Fruit fly (Drosophila melanogaster) whole organism, wandering third instar larva: ENCODE data around the gene mRpL36.
A peak's percentile ranks its signal among the peaks of the same experiment; 100 is the strongest.

Source experiments
- Abd-B ChIP-seq: fragments of >200 bp; optimal IDR thresholded peaks from 2 replicates; lab custom pipeline; 2017; ENCODE audit warnings: missing biosample characterization, missing genetic modification characterization
- CG32264 ChIP-seq: fragments of 200-800 bp; sonication (Bioruptor generic); optimal IDR thresholded peaks from 2 replicates; lab custom pipeline; 2016; ENCODE audit warnings: missing biosample characterization, missing genetic modification characterization
- CG9705 ChIP-seq: fragments of 200-800 bp; sonication (Bioruptor generic); optimal IDR thresholded peaks from 2 replicates; lab custom pipeline; 2018; ENCODE audit warnings: missing biosample characterization, mild to moderate bottlenecking, missing genetic modification characterization
- CrebA ChIP-seq: fragments of 200-800 bp; sonication (Bioruptor generic); optimal IDR thresholded peaks from 2 replicates; lab custom pipeline; 2016; ENCODE audit warnings: missing biosample characterization, mild to moderate bottlenecking, missing genetic modification characterization, borderline replicate concordance
- Dfd ChIP-seq: fragments of >200 bp; optimal IDR thresholded peaks from 2 replicates; lab custom pipeline; 2017; ENCODE audit warnings: missing biosample characterization, missing genetic modification characterization
- Dif ChIP-seq: fragments of 200-275, 200-300 bp; sonication (Bioruptor generic); optimal IDR thresholded peaks from 2 replicates; lab custom pipeline; 2018; ENCODE audit warnings: missing biosample characterization, missing genetic modification characterization; ENCODE audit not compliant: partially characterized antibody
- GATAd ChIP-seq: sonication (Bioruptor generic); optimal IDR thresholded peaks from 2 replicates; lab custom pipeline; 2016; ENCODE audit warnings: missing biosample characterization, missing genetic modification characterization
- HLH106 ChIP-seq: fragments of 200-800 bp; optimal IDR thresholded peaks from 3 replicates; lab custom pipeline; 2019; ENCODE audit warnings: missing biosample characterization, mild to moderate bottlenecking, missing genetic modification characterization, moderate library complexity
- Hnf4 ChIP-seq: fragments of 200-800 bp; sonication (Bioruptor generic); optimal IDR thresholded peaks from 2 replicates; lab custom pipeline; 2016; ENCODE audit warnings: missing biosample characterization, mild to moderate bottlenecking, missing genetic modification characterization
- Hr78 ChIP-seq: fragments of >200 bp; optimal IDR thresholded peaks from 2 replicates; lab custom pipeline; 2017; ENCODE audit warnings: missing biosample characterization, missing genetic modification characterization
- Hr83 ChIP-seq: fragments of 200-300 bp; sonication (Bioruptor generic); optimal IDR thresholded peaks from 2 replicates; lab custom pipeline; 2016; ENCODE audit warnings: missing biosample characterization, mild to moderate bottlenecking, missing genetic modification characterization, moderate library complexity; ENCODE audit not compliant: poor library complexity, severe bottlenecking
- Jra ChIP-seq: sonication (Bioruptor generic); optimal IDR thresholded peaks from 2 replicates; lab custom pipeline; 2016; ENCODE audit warnings: missing biosample characterization, missing genetic modification characterization
- Mio ChIP-seq: sonication (Bioruptor generic); optimal IDR thresholded peaks from 2 replicates; lab custom pipeline; 2016; ENCODE audit warnings: missing biosample characterization, missing genetic modification characterization
- Myc ChIP-seq: fragments of >200 bp; optimal IDR thresholded peaks from 2 replicates; lab custom pipeline; 2017
- N ChIP-seq: fragments of >200 bp; optimal IDR thresholded peaks from 2 replicates; lab custom pipeline; 2018; ENCODE audit warnings: missing biosample characterization, missing external identifiers, missing genetic modification characterization
- OdsH ChIP-seq: fragments of 200-800 bp; sonication (Bioruptor generic); optimal IDR thresholded peaks from 2 replicates; lab custom pipeline; 2016; ENCODE audit warnings: missing biosample characterization, mild to moderate bottlenecking, missing genetic modification characterization
- Rel ChIP-seq, 2 experiments: fragments of 200-800 bp; sonication (Bioruptor generic) in 1 of 2; optimal IDR thresholded peaks; 2 replicates in 1 of 2; 3 replicates in 1 of 2; lab custom pipeline; 2016 to 2019; ENCODE audit warnings: mild to moderate bottlenecking in 2 of 2, missing biosample characterization in 2 of 2, missing genetic modification characterization in 2 of 2, moderate library complexity in 1 of 2
- Sp1 ChIP-seq: fragments of 200-800 bp; sonication (Bioruptor generic); optimal IDR thresholded peaks from 3 replicates; lab custom pipeline; 2019; ENCODE audit warnings: missing biosample characterization, mild to moderate bottlenecking, missing genetic modification characterization, moderate library complexity
- Vsx2 ChIP-seq: fragments of 200-300, 225-300 bp; sonication (Bioruptor generic); optimal IDR thresholded peaks from 2 replicates; lab custom pipeline; 2018; ENCODE audit warnings: missing biosample characterization, missing genetic modification characterization; ENCODE audit not compliant: partially characterized antibody
- br ChIP-seq: fragments of 200-800 bp; sonication (Bioruptor generic); optimal IDR thresholded peaks from 2 replicates; lab custom pipeline; 2016; ENCODE audit warnings: missing biosample characterization, missing genetic modification characterization
- brk ChIP-seq: fragments of 200-800 bp; sonication (Bioruptor generic); optimal IDR thresholded peaks from 2 replicates; lab custom pipeline; 2016; ENCODE audit warnings: missing biosample characterization, mild to moderate bottlenecking, missing genetic modification characterization
- dl ChIP-seq, 2 experiments: fragments of 175-275, 200-275 bp in 1 of 2; fragments of 200-275 bp in 1 of 2; sonication (Bioruptor generic); optimal IDR thresholded peaks; lab custom pipeline; 2018; ENCODE audit warnings: mild to moderate bottlenecking in 2 of 2, missing biosample characterization in 2 of 2, missing genetic modification characterization in 2 of 2, moderate library complexity in 2 of 2; ENCODE audit not compliant: partially characterized antibody in 2 of 2, insufficient read depth in 1 of 2
- dmrt93B ChIP-seq: fragments of 200-800 bp; sonication (Bioruptor generic); optimal IDR thresholded peaks from 2 replicates; lab custom pipeline; 2018; ENCODE audit warnings: missing biosample characterization, mild to moderate bottlenecking, missing genetic modification characterization
- dsf ChIP-seq: sonication (Bioruptor generic); optimal IDR thresholded peaks from 2 replicates; lab custom pipeline; 2016; ENCODE audit warnings: missing biosample characterization, missing genetic modification characterization, borderline replicate concordance
- ey ChIP-seq: fragments of 200-800 bp; sonication (Bioruptor generic); optimal IDR thresholded peaks from 2 replicates; lab custom pipeline; 2016; ENCODE audit warnings: missing biosample characterization, missing genetic modification characterization
- foxo ChIP-seq, 2 experiments: fragments of 200-800 bp; sonication (Bioruptor generic); optimal IDR thresholded peaks; 2 replicates in 1 of 2; 3 replicates in 1 of 2; lab custom pipeline; 2016 to 2017; ENCODE audit warnings: missing biosample characterization in 2 of 2, missing genetic modification characterization in 2 of 2
- fru ChIP-seq: fragments of 200-800 bp; sonication (Bioruptor generic); optimal IDR thresholded peaks from 3 replicates; lab custom pipeline; 2016; ENCODE audit warnings: missing biosample characterization, mild to moderate bottlenecking, missing genetic modification characterization
- h ChIP-seq: fragments of 200-800 bp; sonication (Bioruptor generic); optimal IDR thresholded peaks from 3 replicates; lab custom pipeline; 2016; ENCODE audit warnings: missing biosample characterization, mild to moderate bottlenecking, missing genetic modification characterization
- jim ChIP-seq: fragments of 175-275, 200-325 bp; sonication (Bioruptor generic); optimal IDR thresholded peaks from 2 replicates; lab custom pipeline; 2016; ENCODE audit warnings: missing biosample characterization, mild to moderate bottlenecking, missing genetic modification characterization
- lola ChIP-seq: fragments of >200 bp; optimal IDR thresholded peaks from 2 replicates; lab custom pipeline; 2017; ENCODE audit warnings: missing biosample characterization, missing genetic modification characterization
- pan ChIP-seq: fragments of >200 bp; optimal IDR thresholded peaks from 2 replicates; lab custom pipeline; 2017
- psq ChIP-seq: fragments of 200-800 bp; sonication (Bioruptor generic); optimal IDR thresholded peaks from 3 replicates; lab custom pipeline; 2017; ENCODE audit warnings: missing biosample characterization, mild to moderate bottlenecking, missing genetic modification characterization, moderate library complexity
- rgr ChIP-seq: fragments of 200-800 bp; sonication (Bioruptor generic); optimal IDR thresholded peaks from 3 replicates; lab custom pipeline; 2016; ENCODE audit warnings: missing biosample characterization, mild to moderate bottlenecking, missing genetic modification characterization
- sage ChIP-seq: fragments of 200-800 bp; sonication (Bioruptor generic); optimal IDR thresholded peaks from 2 replicates; lab custom pipeline; 2016; ENCODE audit warnings: missing biosample characterization, mild to moderate bottlenecking, missing genetic modification characterization
- sv ChIP-seq: fragments of 200-800 bp; sonication (Bioruptor generic); optimal IDR thresholded peaks from 3 replicates; lab custom pipeline; 2016; ENCODE audit warnings: missing biosample characterization, missing genetic modification characterization
- tai ChIP-seq: sonication (Bioruptor generic); optimal IDR thresholded peaks from 2 replicates; lab custom pipeline; 2016; ENCODE audit warnings: missing biosample characterization, missing genetic modification characterization
- usp ChIP-seq: fragments of >200 bp; optimal IDR thresholded peaks from 2 replicates; lab custom pipeline; 2017; ENCODE audit warnings: missing biosample characterization, missing genetic modification characterization
- woc ChIP-seq: sonication (Bioruptor generic); optimal IDR thresholded peaks from 2 replicates; lab custom pipeline; 2016; ENCODE audit warnings: missing biosample characterization, mild to moderate bottlenecking, missing genetic modification characterization

mRpL36 gene

DNA sequence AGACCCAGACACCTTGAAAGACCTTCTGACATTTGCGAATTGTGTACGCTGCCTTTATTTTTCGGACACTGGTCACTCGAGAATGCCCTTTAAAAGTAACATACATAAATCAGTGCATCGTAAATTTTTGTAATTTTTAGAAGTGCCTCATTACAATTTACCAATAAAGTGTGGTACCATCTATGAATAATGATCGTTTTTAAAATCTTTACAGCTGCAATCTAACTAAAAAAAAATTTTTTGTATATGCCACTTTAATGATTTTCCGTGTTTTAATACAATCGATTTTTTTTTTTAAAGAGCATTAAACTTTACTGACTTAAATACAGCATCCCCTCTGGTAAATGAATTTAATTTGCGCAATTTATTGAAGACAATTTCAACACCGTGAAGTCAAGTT is 32.1 kb upstream of the mRpL36 start (continued):
- TF ChIP-seq N (GFP tag; lab: Kevin White, UChicago) (no peak), pan (lab: Kevin White, UChicago) (no peak), Rel (GFP tag; optimal IDR thresholded peaks at IDR 0.05; lab: Kevin White, UChicago) (no peak), Rel (tag; optimal IDR thresholded peaks at IDR 0.05; lab: Kevin White, UChicago) (no peak), CrebA (GFP tag; lab: Kevin White, UChicago) (no peak), CG9705 (GFP tag; lab: Kevin White, UChicago) (no peak), CG32264 (GFP tag; lab: Kevin White, UChicago) (peak; percentile 12), Dfd (GFP tag; lab: Kevin White, UChicago) (no peak), psq (peak; percentile 52), h (GFP tag; lab: Kevin White, UChicago) (peak; percentile 79), Mio (no peak)

DNA sequence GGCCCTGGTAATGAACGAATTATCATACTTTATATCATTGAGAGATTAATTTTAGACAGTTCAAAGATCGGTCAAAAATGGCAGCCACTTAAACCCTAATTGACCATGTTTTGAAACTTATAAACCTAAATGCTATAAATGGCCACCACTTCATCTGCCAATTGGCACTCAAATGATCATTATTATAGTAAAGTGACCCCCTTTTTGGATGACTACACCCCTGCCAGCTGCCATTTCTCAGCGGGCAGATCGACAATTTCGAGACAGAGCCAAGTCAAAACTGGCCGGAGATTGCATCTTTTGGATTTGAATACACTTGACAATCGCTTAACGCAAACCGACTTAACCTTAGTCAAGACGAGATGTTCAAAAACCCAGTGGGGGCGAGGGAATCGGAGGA is 31.3 kb upstream of the mRpL36 start:
- TF ChIP-seq Hnf4 (GFP tag; lab: Kevin White, UChicago) (peak; percentile 6), Myc (lab: Kevin White, UChicago) (no peak), dl (GFP tag; optimal IDR thresholded peaks at IDR 0.05; lab: Kevin White, UChicago; ENCODE audit: insufficient read depth in 1 of 2, partially characterized antibody in 2 of 2) (no peak), fru (GFP tag; lab: Kevin White, UChicago) (peak; percentile 22), OdsH (GFP tag; lab: Kevin White, UChicago) (peak; percentile 43), foxo (GFP tag; optimal IDR thresholded peaks at IDR 0.05; lab: Kevin White, UChicago) (peak in 1 of 2 experiments; percentile 49), Sp1 (GFP tag; lab: Kevin White, UChicago) (peak; percentile 43), Dfd (GFP tag; lab: Kevin White, UChicago) (no peak), dsf (no peak), CrebA (GFP tag; lab: Kevin White, UChicago) (no peak), h (GFP tag; lab: Kevin White, UChicago) (peak; percentile 48), Hr83 (GFP tag; lab: Kevin White, UChicago) (no peak), pan (lab: Kevin White, UChicago) (no peak), Hr78 (GFP tag; lab: Kevin White, UChicago) (no peak), brk (GFP tag; lab: Kevin White, UChicago) (no peak), GATAd (GFP tag; lab: Kevin White, UChicago) (no peak), CG9705 (GFP tag; lab: Kevin White, UChicago) (no peak), ey (GFP tag; lab: Kevin White, UChicago) (peak; percentile 48), Rel (GFP tag; optimal IDR thresholded peaks at IDR 0.05; lab: Kevin White, UChicago) (no peak), Rel (tag; optimal IDR thresholded peaks at IDR 0.05; lab: Kevin White, UChicago) (no peak), br (peak; percentile 53), psq (no peak), sage (GFP tag; lab: Kevin White, UChicago) (no peak), woc (no peak), tai (GFP tag; lab: Kevin White, UChicago) (no peak), N (GFP tag; lab: Kevin White, UChicago) (no peak), HLH106 (peak; percentile 31), usp (GFP tag; lab: Kevin White, UChicago) (no peak), jim (GFP tag; lab: Kevin White, UChicago) (no peak), Abd-B (GFP tag; lab: Kevin White, UChicago) (no peak), CG32264 (GFP tag; lab: Kevin White, UChicago) (no peak), sv (no peak), rgr (GFP tag; lab: Kevin White, UChicago) (peak; percentile 49), Vsx2 (GFP tag; lab: Kevin White, UChicago) (no peak), Dif (GFP tag; lab: Kevin White, UChicago) (no peak), Jra (GFP tag; lab: Kevin White, UChicago) (no peak), Mio (no peak), lola (GFP tag; lab: Kevin White, UChicago) (no peak), dmrt93B (GFP tag; lab: Kevin White, UChicago) (no peak)
